Worm (Caenorhabditis elegans): ENCODE data around the gene top-3.

- TF ChIP-seq skn-1 (tag; optimal IDR thresholded peaks at IDR 0.05) (no peak), nhr-12 (tag; optimal IDR thresholded peaks at IDR 0.05) (no peak), dmd-4 (tag; optimal IDR thresholded peaks at IDR 0.05) (no peak)
Observed at ce11 chrIII:11937911-11938310, 22.1 kb downstream of the top-3 start.

All from whole organism, L2 larva.